Worm (Caenorhabditis elegans): ENCODE measurements around the gene sec-15.

sec-15 gene

DNA sequence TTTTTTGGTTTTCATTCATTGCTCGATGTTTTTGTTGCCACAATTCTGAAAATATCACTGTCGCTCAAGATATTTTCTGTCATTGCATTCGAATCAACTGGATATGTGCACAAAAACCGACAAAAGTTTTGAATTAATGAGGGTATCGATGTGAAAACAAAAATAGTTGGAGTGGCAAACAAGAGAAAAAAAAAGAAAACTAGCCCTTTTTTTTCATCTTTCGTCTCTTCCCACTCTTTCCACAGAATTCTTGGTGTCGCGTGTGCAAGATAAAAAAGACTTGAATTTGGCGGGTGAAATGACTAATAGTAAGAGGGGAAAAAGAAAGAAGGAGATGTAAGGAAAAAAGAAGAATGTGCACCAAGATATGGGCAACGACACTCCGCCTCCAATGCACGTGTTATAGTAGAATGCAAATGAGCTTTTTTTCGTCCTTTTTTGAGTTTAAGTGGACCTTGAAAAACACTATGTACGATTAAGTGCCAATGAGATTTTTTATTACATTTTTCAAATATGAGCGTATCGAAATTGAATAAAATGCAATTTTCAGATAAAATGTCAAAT lies 33.7 kb upstream of the sec-15 start, which contains the start of the genes ubc-22 and ubc-21:
Gene ubc-22 (minus strand): TSS at position 51 of the 564 bp plus-strand sequence.
Gene ubc-21 (plus strand): TSS at position 514 of the 564 bp plus-strand sequence.
- no peak for TF ChIP-seq ref-2 (tag; optimal IDR thresholded peaks at IDR 0.05)
- no peak for TF ChIP-seq mec-3 (tag; optimal IDR thresholded peaks at IDR 0.05; ENCODE audit: borderline replicate concordance)
- no peak for TF ChIP-seq ceh-30 (tag; optimal IDR thresholded peaks at IDR 0.05)
- no peak for TF ChIP-seq ceh-9 (tag; optimal IDR thresholded peaks at IDR 0.05)
- no peak for TF ChIP-seq elt-4 (tag; optimal IDR thresholded peaks at IDR 0.05)
- TF ChIP-seq unc-86 (tag; optimal IDR thresholded peaks at IDR 0.05): no peak
- no peak for TF ChIP-seq fkh-10 (GFP tag; optimal IDR thresholded peaks at IDR 0.05)
- no peak for TF ChIP-seq lim-6 (tag; optimal IDR thresholded peaks at IDR 0.05)
- TF ChIP-seq C38D4.7 (GFP tag; optimal IDR thresholded peaks at IDR 0.05): no peak
- TF ChIP-seq ceh-48 (tag; optimal IDR thresholded peaks at IDR 0.05): no peak
- no peak for TF ChIP-seq hlh-6 (tag; optimal IDR thresholded peaks at IDR 0.05)
- no peak for TF ChIP-seq ceh-14 (tag; optimal IDR thresholded peaks at IDR 0.05)
- TF ChIP-seq syd-9 (tag; optimal IDR thresholded peaks at IDR 0.05): no peak
- no peak for TF ChIP-seq dmd-4 (tag; optimal IDR thresholded peaks at IDR 0.05; ENCODE audit: borderline replicate concordance)
- no peak for TF ChIP-seq pat-9 (tag; optimal IDR thresholded peaks at IDR 0.05)
- no peak for TF ChIP-seq sox-2 (GFP tag; IDR thresholded peaks at IDR 0.05)
- no peak for TF ChIP-seq Y22D7AL.16 (tag; optimal IDR thresholded peaks at IDR 0.05)
- TF ChIP-seq pqm-1 (tag; optimal IDR thresholded peaks at IDR 0.05): no peak
- no peak for TF ChIP-seq T23F11.4 (GFP tag; optimal IDR thresholded peaks at IDR 0.05)
- no peak for TF ChIP-seq odd-2 (tag; optimal IDR thresholded peaks at IDR 0.05)

DNA sequence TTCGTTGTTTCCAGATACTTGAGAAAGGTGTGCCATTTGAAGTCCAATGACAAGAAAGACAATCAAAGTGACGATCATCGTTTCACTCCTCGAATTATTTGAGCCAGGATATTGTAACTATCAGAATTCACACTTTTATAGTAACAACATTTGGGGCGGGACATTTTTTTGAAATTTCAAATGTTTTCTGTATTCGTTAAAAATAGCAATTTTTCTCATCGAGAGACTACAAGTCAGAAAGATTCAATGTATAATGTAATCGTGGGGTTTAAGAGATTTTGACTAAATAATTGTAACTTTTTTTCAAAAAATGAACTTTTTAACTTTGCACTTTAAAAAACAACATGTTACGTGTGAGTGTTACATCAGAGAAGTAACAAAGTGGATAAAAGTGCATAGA lies 31.0 kb upstream of the sec-15 start, which contains the start of gene ins-9:
Gene ins-9 (minus strand): TSS at position 101 of the 400 bp plus-strand sequence.
- TF ChIP-seq K09A11.1 (tag; optimal IDR thresholded peaks at IDR 0.05; ENCODE audit: insufficient read depth) (no peak), hlh-15 (tag; optimal IDR thresholded peaks at IDR 0.05) (no peak), unc-86 (tag; optimal IDR thresholded peaks at IDR 0.05) (no peak), pha-2 (tag; optimal IDR thresholded peaks at IDR 0.05) (no peak), ceh-48 (tag; optimal IDR thresholded peaks at IDR 0.05) (no peak), pqm-1 (tag; optimal IDR thresholded peaks at IDR 0.05) (no peak), nfya-1 (tag; optimal IDR thresholded peaks at IDR 0.05) (no peak), fkh-6 (tag; optimal IDR thresholded peaks at IDR 0.05) (no peak), T23F11.4 (GFP tag; optimal IDR thresholded peaks at IDR 0.05) (no peak), hlh-30 (tag; optimal IDR thresholded peaks at IDR 0.05; ENCODE audit: insufficient read depth) (no peak), pha-4 (tag; optimal IDR thresholded peaks at IDR 0.05) (no peak), ceh-30 (tag; optimal IDR thresholded peaks at IDR 0.05) (no peak), fkh-10 (GFP tag; optimal IDR thresholded peaks at IDR 0.05) (no peak), unc-55 (GFP tag; optimal IDR thresholded peaks at IDR 0.05) (no peak), unc-3 (GFP tag; conservative IDR thresholded peaks at IDR 0.05) (no peak), unc-3 (tag; optimal IDR thresholded peaks at IDR 0.05) (no peak), pag-3 (tag; optimal IDR thresholded peaks at IDR 0.05; ENCODE audit: borderline replicate concordance) (no peak)

DNA sequence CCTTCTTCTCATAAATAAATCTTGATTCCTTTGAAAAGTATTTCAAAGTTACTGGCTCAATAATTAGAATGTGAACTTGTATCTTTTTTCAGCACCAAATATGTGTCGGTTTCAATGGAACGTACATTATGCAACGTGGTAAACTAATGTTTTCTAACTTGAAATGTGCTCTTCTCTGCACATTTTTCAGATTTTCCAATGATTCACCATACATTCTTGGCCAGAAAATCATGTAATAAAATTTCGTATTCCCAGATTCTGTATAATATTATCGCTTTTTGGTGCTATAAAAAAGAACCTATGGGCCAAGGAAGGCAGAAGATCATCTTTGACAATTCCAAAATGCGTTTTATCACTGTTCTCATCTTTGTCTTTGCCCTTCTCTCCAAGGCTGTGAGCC lies 25.4 kb upstream of the sec-15 start, which contains the start of gene C06E2.9:
Gene C06E2.9 (plus strand): TSS at position 301 of the 400 bp plus-strand sequence.
- no peak for TF ChIP-seq unc-3 (GFP tag; conservative IDR thresholded peaks at IDR 0.05)
- TF ChIP-seq unc-3 (tag; optimal IDR thresholded peaks at IDR 0.05): no peak
- no peak for TF ChIP-seq pax-1 (tag; optimal IDR thresholded peaks at IDR 0.05)
- TF ChIP-seq pag-3 (tag; optimal IDR thresholded peaks at IDR 0.05; ENCODE audit: borderline replicate concordance): no peak
- TF ChIP-seq lim-6 (tag; optimal IDR thresholded peaks at IDR 0.05): no peak
- TF ChIP-seq gmeb-2 (tag; optimal IDR thresholded peaks at IDR 0.05): no peak
- no peak for TF ChIP-seq ceh-34 (tag; optimal IDR thresholded peaks at IDR 0.05)
- TF ChIP-seq ceh-24 (tag; optimal IDR thresholded peaks at IDR 0.05): no peak
- TF ChIP-seq eyg-1 (tag; optimal IDR thresholded peaks at IDR 0.05): no peak
- TF ChIP-seq F13H6.1 (tag; optimal IDR thresholded peaks at IDR 0.05): no peak
- no peak for TF ChIP-seq ceh-30 (tag; optimal IDR thresholded peaks at IDR 0.05)
- TF ChIP-seq fkh-6 (tag; optimal IDR thresholded peaks at IDR 0.05): no peak
- TF ChIP-seq ceh-22 (tag; optimal IDR thresholded peaks at IDR 0.05): no peak
- TF ChIP-seq ama-1 (optimal IDR thresholded peaks at IDR 0.05): no peak
- TF ChIP-seq tbx-2 (tag; optimal IDR thresholded peaks at IDR 0.05): no peak
- no peak for TF ChIP-seq sdc-2 (tag; optimal IDR thresholded peaks at IDR 0.05)
- no peak for TF ChIP-seq pros-1 (tag; optimal IDR thresholded peaks at IDR 0.05)
- no peak for TF ChIP-seq mec-3 (tag; optimal IDR thresholded peaks at IDR 0.05; ENCODE audit: borderline replicate concordance)
- TF ChIP-seq ceh-19 (GFP tag; optimal IDR thresholded peaks at IDR 0.05): no peak

All from whole organism, late embryonic.